Fruit fly (Drosophila melanogaster): ENCODE measurements around the gene CG17110.
A peak's percentile ranks its signal among the peaks of the same experiment; 100 is the strongest.

CG17110 gene

DNA sequence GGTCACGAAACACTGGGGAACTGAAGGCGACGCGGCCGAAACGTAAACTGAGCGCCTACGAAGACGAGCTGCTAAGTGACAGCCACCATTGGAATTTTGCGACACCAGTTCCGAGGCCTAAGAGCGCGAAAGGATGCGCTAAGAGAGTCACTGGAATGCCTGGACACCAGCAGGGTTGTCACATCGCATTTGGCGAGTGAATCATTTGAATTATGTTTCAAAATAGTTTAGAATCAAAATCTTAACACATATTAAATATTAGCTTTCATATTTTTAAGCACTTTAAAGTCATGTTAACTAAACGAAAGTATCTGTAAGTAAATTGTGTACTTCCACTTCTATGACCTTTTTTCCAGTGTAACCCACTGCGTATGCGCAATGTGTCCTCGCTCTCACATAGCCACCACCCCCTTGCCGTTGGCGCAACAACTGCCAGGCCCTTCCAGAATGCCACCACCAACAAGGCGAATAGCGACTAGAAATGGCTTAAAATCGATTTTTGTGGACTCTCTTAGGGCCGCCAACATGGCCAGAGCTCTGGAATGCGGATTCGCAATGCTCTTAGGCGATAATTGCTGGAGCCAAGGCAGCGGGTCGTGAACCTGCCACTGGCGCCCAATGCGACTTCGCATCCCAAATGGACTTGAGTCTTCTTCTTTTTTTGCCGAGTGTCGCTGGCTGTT is 21.3 kb downstream of the CG17110 start, which contains the start of gene Cow (continued):
- TF ChIP-seq Hnf4 (GFP tag; optimal IDR thresholded peaks at IDR 0.05), result no peak

DNA sequence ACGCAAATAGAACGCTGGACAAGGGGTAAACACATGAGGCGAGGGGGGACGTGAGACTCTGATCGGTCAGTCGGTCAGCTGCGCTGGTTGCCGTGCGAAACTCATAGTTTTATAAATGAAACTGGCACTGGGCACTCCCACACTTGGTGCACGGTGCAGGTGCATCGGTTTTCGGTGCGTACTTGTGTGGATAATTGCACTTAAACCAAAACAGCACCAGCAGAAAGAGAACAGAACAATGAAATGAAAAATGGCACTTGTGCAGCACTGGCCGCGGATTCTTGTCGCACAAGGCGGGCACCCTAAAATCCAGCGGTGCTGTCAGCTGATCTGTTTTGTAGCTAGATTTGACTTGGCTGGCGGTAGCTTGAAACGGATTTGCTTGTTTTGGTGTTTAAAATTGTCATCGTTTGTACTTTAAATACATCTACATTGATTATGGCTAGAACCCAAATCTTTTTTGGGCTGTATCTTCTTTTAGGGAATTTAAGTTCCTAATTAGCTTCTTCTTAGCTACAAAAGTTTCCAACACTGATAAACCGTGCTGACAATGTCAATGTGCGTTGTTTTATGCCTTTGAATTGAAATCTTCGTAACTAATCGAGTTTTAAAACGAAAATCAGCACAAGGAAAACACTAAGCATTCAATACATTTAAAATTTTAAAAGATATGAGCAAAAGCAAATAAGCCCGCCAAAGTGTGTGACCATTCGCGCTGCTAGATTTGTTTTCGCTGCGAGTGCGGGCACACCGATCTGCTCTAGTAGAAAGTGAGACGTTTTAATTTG is 26.4 kb downstream of the CG17110 start, which contains the start of the genes Rassf and CenB1A:
Rassf (minus strand) TSS at position 249 of the 788 bp plus-strand sequence.
CenB1A (plus strand) TSS at position 718 of the 788 bp plus-strand sequence.
- TF ChIP-seq Jra (GFP tag; optimal IDR thresholded peaks at IDR 0.05) (peak; percentile 30), Hr83 (GFP tag; optimal IDR thresholded peaks at IDR 0.05; ENCODE audit: poor library complexity, severe bottlenecking) (peak; percentile 40), h (GFP tag; optimal IDR thresholded peaks at IDR 0.05) (peak; percentile 36), fru (GFP tag; optimal IDR thresholded peaks at IDR 0.05) (peak; percentile 30), sv (GFP tag; optimal IDR thresholded peaks at IDR 0.05) (peak; percentile 35), usp (GFP tag; optimal IDR thresholded peaks at IDR 0.05) (no peak), Dfd (GFP tag; optimal IDR thresholded peaks at IDR 0.05) (no peak), dl (GFP tag; optimal IDR thresholded peaks at IDR 0.05; ENCODE audit: insufficient read depth in 1 of 2, partially characterized antibody in 2 of 2) (no peak), psq (GFP tag; optimal IDR thresholded peaks at IDR 0.05) (peak; percentile 45), CrebA (GFP tag; optimal IDR thresholded peaks at IDR 0.05; ENCODE audit: borderline replicate concordance) (no peak), CG32264 (GFP tag; optimal IDR thresholded peaks at IDR 0.05) (no peak), GATAd (GFP tag; optimal IDR thresholded peaks at IDR 0.05) (no peak), CG9705 (GFP tag; optimal IDR thresholded peaks at IDR 0.05) (peak; percentile 8), br (GFP tag; optimal IDR thresholded peaks at IDR 0.05) (peak; percentile 26), Rel (GFP tag; optimal IDR thresholded peaks at IDR 0.05) (no peak), Rel (tag; optimal IDR thresholded peaks at IDR 0.05) (no peak), dsf (GFP tag; optimal IDR thresholded peaks at IDR 0.05; ENCODE audit: borderline replicate concordance) (no peak), Myc (optimal IDR thresholded peaks at IDR 0.05) (peak; percentile 99), woc (GFP tag; optimal IDR thresholded peaks at IDR 0.05) (peak; percentile 85), ey (GFP tag; optimal IDR thresholded peaks at IDR 0.05) (peak; percentile 2), tai (GFP tag; optimal IDR thresholded peaks at IDR 0.05) (no peak), Mio (GFP tag; optimal IDR thresholded peaks at IDR 0.05) (no peak), Sp1 (GFP tag; optimal IDR thresholded peaks at IDR 0.05) (peak; percentile 13), lola (GFP tag; optimal IDR thresholded peaks at IDR 0.05) (no peak), HLH106 (tag; optimal IDR thresholded peaks at IDR 0.05) (peak; percentile 54), pan (optimal IDR thresholded peaks at IDR 0.05) (no peak), jim (GFP tag; optimal IDR thresholded peaks at IDR 0.05) (no peak), OdsH (GFP tag; optimal IDR thresholded peaks at IDR 0.05) (peak; percentile 22), foxo (GFP tag; optimal IDR thresholded peaks at IDR 0.05) (peak in 1 of 2 experiments; percentile 65), rgr (GFP tag; optimal IDR thresholded peaks at IDR 0.05) (peak; percentile 19)

DNA sequence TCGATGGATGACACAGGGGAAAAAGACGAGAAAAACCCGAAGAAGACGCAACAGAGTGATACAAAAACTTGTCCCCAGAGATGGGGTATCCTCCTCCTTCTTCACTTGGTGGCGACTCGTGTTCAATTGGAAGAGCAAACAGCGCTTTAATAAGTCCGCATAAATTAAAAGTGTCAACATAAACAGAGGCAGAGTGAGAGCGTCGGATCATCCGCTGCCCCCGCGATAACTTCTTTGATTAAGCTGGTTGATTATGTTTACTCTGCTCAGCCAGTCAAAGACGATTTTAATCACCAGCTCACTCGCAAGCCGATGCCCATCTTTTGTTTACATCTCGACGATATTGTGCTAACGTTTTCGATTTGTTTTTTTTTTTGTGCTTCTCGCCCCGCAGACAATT is 28.3 kb downstream of the CG17110 start:
- TF ChIP-seq Hnf4 (GFP tag; optimal IDR thresholded peaks at IDR 0.05), result no peak
- no peak for TF ChIP-seq rgr (GFP tag; optimal IDR thresholded peaks at IDR 0.05)
- TF ChIP-seq Rel (GFP tag; optimal IDR thresholded peaks at IDR 0.05), result no peak
- no peak for TF ChIP-seq Rel (tag; optimal IDR thresholded peaks at IDR 0.05)
- TF ChIP-seq OdsH (GFP tag; optimal IDR thresholded peaks at IDR 0.05), result no peak
- no peak for TF ChIP-seq tai (GFP tag; optimal IDR thresholded peaks at IDR 0.05)
- TF ChIP-seq sage (GFP tag; optimal IDR thresholded peaks at IDR 0.05), result no peak
- no peak for TF ChIP-seq CG32264 (GFP tag; optimal IDR thresholded peaks at IDR 0.05)
- no peak for TF ChIP-seq N (GFP tag; optimal IDR thresholded peaks at IDR 0.05)
- TF ChIP-seq br (GFP tag; optimal IDR thresholded peaks at IDR 0.05), result no peak
- no peak for TF ChIP-seq pan (optimal IDR thresholded peaks at IDR 0.05)
- no peak for TF ChIP-seq Dfd (GFP tag; optimal IDR thresholded peaks at IDR 0.05)
- no peak for TF ChIP-seq Hr83 (GFP tag; optimal IDR thresholded peaks at IDR 0.05; ENCODE audit: poor library complexity, severe bottlenecking)
- TF ChIP-seq Dif (GFP tag; optimal IDR thresholded peaks at IDR 0.05; ENCODE audit: partially characterized antibody), result no peak
- TF ChIP-seq h (GFP tag; optimal IDR thresholded peaks at IDR 0.05), result no peak

Measured in whole organism, wandering third instar larva.